Worm (Caenorhabditis elegans): ENCODE data around the gene sto-6.

DNA sequence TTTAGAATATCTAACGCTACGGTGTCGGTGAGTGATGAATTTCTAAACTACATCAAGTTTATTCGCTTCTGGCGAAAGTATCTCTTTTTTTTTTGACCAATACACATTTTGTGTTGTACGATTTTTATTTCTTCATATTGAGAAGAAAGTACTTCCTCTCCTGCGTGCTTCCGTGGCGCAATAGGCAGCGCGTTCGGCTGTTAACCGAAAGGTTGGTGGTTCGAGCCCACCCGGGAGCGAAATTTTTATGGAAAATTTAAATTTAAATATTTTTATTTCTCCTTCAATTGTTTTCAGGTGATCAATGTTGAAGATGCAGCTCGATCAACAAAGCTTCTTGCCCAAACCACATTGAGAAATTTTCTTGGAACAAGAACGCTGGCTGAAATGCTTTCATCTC is 13.3 kb downstream of the sto-6 start:
- TF ChIP-seq ztf-11 (tag; optimal IDR thresholded peaks at IDR 0.05): no peak
- no peak for TF ChIP-seq blmp-1 (tag; optimal IDR thresholded peaks at IDR 0.05)
- no peak for TF ChIP-seq unc-39 (tag; optimal IDR thresholded peaks at IDR 0.05)
- no peak for TF ChIP-seq nhr-2 (tag; optimal IDR thresholded peaks at IDR 0.05)
- no peak for TF ChIP-seq mls-2 (tag; optimal IDR thresholded peaks at IDR 0.05)
- no peak for TF ChIP-seq ces-1 (GFP tag; optimal IDR thresholded peaks at IDR 0.05)
- no peak for TF ChIP-seq elt-1 (tag; optimal IDR thresholded peaks at IDR 0.05; ENCODE audit: borderline replicate concordance, insufficient read depth)
- TF ChIP-seq elt-3 (tag; optimal IDR thresholded peaks at IDR 0.05): no peak
- no peak for TF ChIP-seq pha-4 (tag; optimal IDR thresholded peaks at IDR 0.05)
- TF ChIP-seq nhr-12 (tag; optimal IDR thresholded peaks at IDR 0.05): no peak
- no peak for TF ChIP-seq nhr-28 (tag; optimal IDR thresholded peaks at IDR 0.05)
